Worm (Caenorhabditis elegans): ENCODE results near the gene srz-38.
A peak's percentile ranks its signal among the peaks of the same experiment; 100 is the strongest.
"Not testable (repeated sequence)": the region's sequence is repeated elsewhere in the genome, so short reads cannot be mapped to it uniquely, and the experiment has no call there.

srz-38 gene

ce11 chrIV:16307925-16308324, 27.2 kb upstream of the srz-38 start, which contains the start of gene rac-2:
TSS of gene rac-2 (plus strand) at chrIV:16308225.
- TF ChIP-seq pha-4 (tag; optimal IDR thresholded peaks at IDR 0.05); fkh-3 (tag; optimal IDR thresholded peaks at IDR 0.05); unc-62 (GFP tag; optimal IDR thresholded peaks at IDR 0.05): not testable (repeated sequence)

ce11 chrIV:16310103-16310502, 25.0 kb upstream of the srz-38 start:
- TF ChIP-seq tbx-9 (tag; optimal IDR thresholded peaks at IDR 0.05; ENCODE audit: borderline replicate concordance) (no peak), hmg-20 (GFP tag; IDR thresholded peaks at IDR 0.05) (no peak), egl-18 (GFP tag; IDR thresholded peaks at IDR 0.05) (no peak), snpc-4 (GFP tag; optimal IDR thresholded peaks at IDR 0.05) (no peak), snpc-4 (tag; optimal IDR thresholded peaks at IDR 0.05) (peak in 1 of 4 experiments; percentile 80), F37B4.10 (GFP tag; IDR thresholded peaks at IDR 0.05) (no peak), ztf-28 (GFP tag; IDR thresholded peaks at IDR 0.05) (0 out of 2 replicates have a peak, but pooled peaks have one; percentile 40), egrh-3 (GFP tag; IDR thresholded peaks at IDR 0.05) (0 out of 2 replicates have a peak, but pooled peaks have one; percentile 6), F39B2.1 (GFP tag; IDR thresholded peaks at IDR 0.05) (no peak), mel-28 (tag; optimal IDR thresholded peaks at IDR 0.05; ENCODE audit: borderline replicate concordance) (no peak)

ce11 chrIV:16320410-16320809, 14.7 kb upstream of the srz-38 start, which contains the start of gene K03D3.5:
TSS of gene K03D3.5 (minus strand) at chrIV:16320510.
- TF ChIP-seq ceh-79 (tag; optimal IDR thresholded peaks at IDR 0.05) (no peak), rcor-1 (GFP tag; IDR thresholded peaks at IDR 0.05) (no peak), nhr-80 (tag; optimal IDR thresholded peaks at IDR 0.05) (no peak), efl-1 (GFP tag; optimal IDR thresholded peaks at IDR 0.05) (no peak), nhr-27 (tag; optimal IDR thresholded peaks at IDR 0.05) (no peak), sptf-2 (GFP tag; optimal IDR thresholded peaks at IDR 0.05) (no peak)

ce11 chrIV:16320866-16321265, 14.3 kb upstream of the srz-38 start, which contains the start of gene srz-61:
TSS of gene srz-61 (plus strand) at chrIV:16321166.
- no peak for TF ChIP-seq snpc-3.4 (tag; optimal IDR thresholded peaks at IDR 0.05)
- TF ChIP-seq aptf-3 (GFP tag; IDR thresholded peaks at IDR 0.05): no peak
- TF ChIP-seq tbx-9 (tag; optimal IDR thresholded peaks at IDR 0.05; ENCODE audit: borderline replicate concordance): no peak
- no peak for TF ChIP-seq ztf-28 (GFP tag; IDR thresholded peaks at IDR 0.05)
- TF ChIP-seq egl-18 (GFP tag; IDR thresholded peaks at IDR 0.05): no peak
- no peak for TF ChIP-seq hmg-20 (GFP tag; IDR thresholded peaks at IDR 0.05)
- no peak for TF ChIP-seq bed-1 (GFP tag; IDR thresholded peaks at IDR 0.05)
- no peak for TF ChIP-seq pbrm-1 (GFP tag; IDR thresholded peaks at IDR 0.05)
- no peak for TF ChIP-seq Y53F4B.3 (GFP tag; IDR thresholded peaks at IDR 0.05)
- no peak for TF ChIP-seq rec-8 (tag; optimal IDR thresholded peaks at IDR 0.05)
- TF ChIP-seq cebp-1 (GFP tag; IDR thresholded peaks at IDR 0.05): no peak
- no peak for TF ChIP-seq cebp-1 (tag; optimal IDR thresholded peaks at IDR 0.05)
- TF ChIP-seq mcd-1 (GFP tag; IDR thresholded peaks at IDR 0.05): no peak
- TF ChIP-seq bed-2 (GFP tag; IDR thresholded peaks at IDR 0.05): no peak
- no peak for TF ChIP-seq madf-8 (GFP tag; conservative IDR thresholded peaks at IDR 0.05)
- TF ChIP-seq ztf-26 (tag; optimal IDR thresholded peaks at IDR 0.05): no peak
- TF ChIP-seq attf-5 (GFP tag; optimal IDR thresholded peaks at IDR 0.05): no peak
- TF ChIP-seq ama-1 (optimal IDR thresholded peaks at IDR 0.05): no peak
- TF ChIP-seq ama-1 (GFP tag; optimal IDR thresholded peaks at IDR 0.05): no peak
- no peak for TF ChIP-seq B0261.1 (tag; optimal IDR thresholded peaks at IDR 0.05)
